Fruit fly (Drosophila melanogaster) whole organism, prepupa: ENCODE measurements around the gene yip7.

Experiments
- CG1621 ChIP-seq: fragments of 200-800 bp; sonication (Bioruptor generic); optimal IDR thresholded peaks from 3 replicates; lab custom pipeline; 2018; ENCODE audit warnings: missing biosample characterization, mild to moderate bottlenecking, missing genetic modification characterization
- CG3919 ChIP-seq: fragments of 200-800 bp; sonication (Bioruptor generic); optimal IDR thresholded peaks from 3 replicates; lab custom pipeline; 2016; ENCODE audit warnings: missing biosample characterization, missing genetic modification characterization
- CG4318 ChIP-seq: fragments of 200-800 bp; sonication (Bioruptor generic); optimal IDR thresholded peaks from 3 replicates; lab custom pipeline; 2017; ENCODE audit warnings: missing biosample characterization, mild to moderate bottlenecking, missing genetic modification characterization
- CG6276 ChIP-seq: fragments of 200-800 bp; sonication (Bioruptor generic); optimal IDR thresholded peaks from 2 replicates; lab custom pipeline; 2017; ENCODE audit warnings: missing biosample characterization, mild to moderate bottlenecking, missing genetic modification characterization
- CG6792 ChIP-seq: fragments of 200-800 bp; sonication (Bioruptor generic); optimal IDR thresholded peaks from 3 replicates; lab custom pipeline; 2016; ENCODE audit warnings: missing biosample characterization, missing genetic modification characterization
- CG6808 ChIP-seq: fragments of 200-800 bp; sonication (Bioruptor generic); optimal IDR thresholded peaks from 3 replicates; lab custom pipeline; 2017; ENCODE audit warnings: missing biosample characterization, missing genetic modification characterization, mild to moderate bottlenecking, moderate library complexity, missing genetic modification reagents
- CG8119 ChIP-seq: fragments of 200-800 bp; sonication (Bioruptor generic); IDR thresholded peaks from 3 replicates; pipeline ENCODE4 v1.3.6; 2022; ENCODE audit warnings: missing biosample characterization, missing genetic modification characterization
- CG8632 ChIP-seq: fragments of 200-800 bp; sonication (Bioruptor generic); optimal IDR thresholded peaks from 3 replicates; lab custom pipeline; 2016; ENCODE audit warnings: missing biosample characterization, missing genetic modification characterization
- Hr38 ChIP-seq: sonication (Bioruptor generic); optimal IDR thresholded peaks from 2 replicates; lab custom pipeline; 2016; ENCODE audit warnings: missing biosample characterization, missing genetic modification characterization
- Hr39 ChIP-seq: fragments of 200-800 bp; sonication (Bioruptor generic); optimal IDR thresholded peaks from 2 replicates; lab custom pipeline; 2016; ENCODE audit warnings: missing biosample characterization, missing genetic modification characterization
- Lpt ChIP-seq: fragments of 200-800 bp; sonication (Bioruptor generic); optimal IDR thresholded peaks from 3 replicates; lab custom pipeline; 2016; ENCODE audit warnings: missing biosample characterization, missing genetic modification characterization
- esn ChIP-seq: fragments of 200-800 bp; sonication (Bioruptor generic); optimal IDR thresholded peaks from 2 replicates; lab custom pipeline; 2016; ENCODE audit warnings: missing biosample characterization, mild to moderate bottlenecking, missing genetic modification characterization, moderate library complexity
- lz ChIP-seq: fragments of 200-800 bp; sonication (Bioruptor generic); optimal IDR thresholded peaks from 3 replicates; lab custom pipeline; 2016; ENCODE audit warnings: missing biosample characterization, missing genetic modification characterization
- ss ChIP-seq, 2 experiments: fragments of 200-800 bp; sonication (Bioruptor generic); optimal IDR thresholded peaks; 2 replicates in 1 of 2; 3 replicates in 1 of 2; lab custom pipeline; 2017 to 2018; ENCODE audit warnings: mild to moderate bottlenecking in 2 of 2, missing biosample characterization in 2 of 2, missing genetic modification characterization in 2 of 2, moderate library complexity in 1 of 2

DNA sequence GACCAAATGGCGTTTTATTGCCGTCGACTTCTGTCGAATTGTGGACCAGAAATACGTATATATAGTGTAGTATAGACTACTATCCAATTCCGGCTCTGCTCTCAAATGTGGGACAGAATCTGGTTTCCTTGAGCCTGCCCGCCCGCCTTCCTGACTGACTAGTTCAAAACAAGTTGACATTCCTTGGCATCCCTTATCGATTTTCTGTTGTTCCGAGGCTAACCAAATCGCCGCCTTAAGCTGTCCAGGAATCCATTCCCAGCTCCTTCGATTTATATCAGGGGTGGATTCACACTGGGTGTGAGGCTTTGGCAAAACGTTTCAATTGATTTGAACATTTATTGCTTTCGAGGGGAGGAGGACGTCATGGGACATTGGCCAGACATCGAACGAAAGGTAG lies 22.1 kb upstream of the yip7 start:
- TF ChIP-seq lz (no peak), CG8119 (GFP tag; lab: Robert Waterston, UW) (no peak), Lpt (GFP tag; lab: Kevin White, UChicago) (no peak), CG8632 (GFP tag; lab: Kevin White, UChicago) (no peak), CG6792 (no peak), esn (GFP tag; lab: Kevin White, UChicago) (no peak), CG3919 (GFP tag; lab: Kevin White, UChicago) (no peak), CG6276 (GFP tag; lab: Kevin White, UChicago) (no peak), Hr38 (no peak), CG4318 (GFP tag; lab: Kevin White, UChicago) (no peak), CG1621 (tag; lab: Kevin White, UChicago) (no peak), Hr39 (GFP tag; lab: Kevin White, UChicago) (no peak), CG6808 (GFP tag; lab: Kevin White, UChicago) (no peak), ss (GFP tag; optimal IDR thresholded peaks at IDR 0.05; lab: Kevin White, UChicago) (no peak)
